Worm (Caenorhabditis elegans): Measurements from ENCODE around the gene C48B4.11.

DNA sequence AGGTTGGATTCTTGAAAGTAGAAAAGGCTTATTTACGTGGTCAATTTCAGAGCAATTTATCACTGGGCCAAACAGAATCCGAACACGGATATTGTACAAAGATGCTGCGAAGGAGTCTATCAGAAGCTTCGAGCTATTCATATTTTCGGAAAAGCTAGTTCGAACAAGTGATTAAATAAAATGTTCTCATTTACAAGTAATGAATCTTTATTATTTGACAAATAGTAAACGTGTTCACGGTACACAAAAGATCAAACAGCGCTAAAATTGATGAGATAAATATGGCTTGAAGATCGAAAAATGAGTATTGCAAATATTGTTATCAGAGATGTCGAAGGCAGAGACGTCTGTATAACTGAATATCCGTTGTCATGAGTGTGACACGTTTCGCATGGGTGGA lies 49.2 kb upstream of the C48B4.11 start:
- TF ChIP-seq nhr-11 (tag; optimal IDR thresholded peaks at IDR 0.05) (no peak), lin-39 (tag; optimal IDR thresholded peaks at IDR 0.05) (no peak), D1046.2 (GFP tag; IDR thresholded peaks at IDR 0.05) (no peak), egl-27 (tag; optimal IDR thresholded peaks at IDR 0.05) (no peak), skn-1 (tag; optimal IDR thresholded peaks at IDR 0.05) (no peak), zag-1 (tag; optimal IDR thresholded peaks at IDR 0.05) (no peak), snpc-4 (tag; optimal IDR thresholded peaks at IDR 0.05) (no peak), F10B5.3 (tag; optimal IDR thresholded peaks at IDR 0.05) (no peak), nhr-77 (tag; optimal IDR thresholded peaks at IDR 0.05) (no peak)

Data from whole organism, L4 larva.